Fruit fly (Drosophila melanogaster) Kc167 (cell line): ENCODE data around the gene CG13287.

ENCODE experiments used
- Myc ChIP-seq: fragments of >200 bp; optimal IDR thresholded peaks from 2 replicates; lab custom pipeline; 2017; ENCODE audit warnings: missing external identifiers
- Sin3A ChIP-seq: fragments of >200 bp; optimal IDR thresholded peaks from 2 replicates; lab custom pipeline; 2018; ENCODE audit warnings: missing external identifiers
- h ChIP-seq: fragments of >200 bp; optimal IDR thresholded peaks from 3 replicates; lab custom pipeline; 2018; ENCODE audit warnings: missing external identifiers
- insv ChIP-seq: fragments of >200 bp; optimal IDR thresholded peaks from 3 replicates; lab custom pipeline; 2018; ENCODE audit warnings: missing external identifiers
- psq ChIP-seq: fragments of >200 bp; optimal IDR thresholded peaks from 2 replicates; lab custom pipeline; 2017; ENCODE audit warnings: missing external identifiers
- ttk ChIP-seq: sonication (Bioruptor generic); optimal IDR thresholded peaks from 2 replicates; lab custom pipeline; 2017; ENCODE audit warnings: missing external identifiers

The CG13287 gene

DNA sequence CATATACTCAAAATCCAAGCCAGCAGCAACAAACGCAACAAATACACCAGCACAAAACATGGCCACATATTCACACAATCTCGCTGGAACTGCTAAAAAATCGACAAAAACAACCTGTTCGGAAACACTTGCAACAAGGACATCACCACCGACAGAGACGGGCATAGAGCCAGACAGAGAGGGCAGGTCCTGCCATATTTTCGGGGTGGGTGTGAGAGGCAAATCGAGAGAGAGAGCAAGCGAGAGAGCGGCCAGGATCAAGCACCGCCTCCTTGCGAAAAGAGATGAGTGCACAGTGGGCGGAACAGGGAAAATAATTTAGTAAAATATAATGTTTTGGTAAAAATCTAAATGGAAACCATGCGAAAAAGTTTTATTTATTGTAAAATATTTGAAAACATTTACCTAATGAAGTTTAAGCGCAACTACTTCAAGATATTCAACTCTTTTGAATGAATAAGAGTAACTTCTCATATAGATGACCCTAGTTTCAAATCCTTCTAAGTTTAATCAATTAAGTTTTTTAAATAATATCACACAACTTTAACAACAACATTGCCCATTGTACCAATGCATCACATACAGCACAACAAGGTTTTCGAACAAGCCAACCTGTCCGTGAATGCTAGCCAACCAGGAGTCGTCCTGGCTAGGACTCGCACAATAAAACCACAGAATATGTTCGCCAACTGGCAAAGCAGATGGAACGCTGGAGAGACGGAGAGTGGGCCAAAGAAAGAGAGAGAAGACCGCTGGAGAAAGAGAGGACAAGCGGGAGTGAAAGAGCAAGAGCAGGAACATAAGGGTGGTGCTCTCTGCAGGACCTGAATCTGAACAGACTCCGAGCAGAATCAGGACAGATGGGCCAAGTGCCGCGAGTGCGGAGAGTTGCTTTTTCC, 545 bp upstream of the CG13287 start:
- no peak for TF ChIP-seq Myc (lab: Kevin White, UChicago)
- TF ChIP-seq Sin3A (lab: Kevin White, UChicago), result no peak
- TF ChIP-seq insv (lab: Kevin White, UChicago), result no peak
- TF ChIP-seq psq, result no peak
- no peak for TF ChIP-seq ttk
- no peak for TF ChIP-seq h (lab: Kevin White, UChicago)

dm6 chr3L:5884735-5885134, 2.6 kb downstream of the CG13287 start:
- TF ChIP-seq h (lab: Kevin White, UChicago) (no peak), Sin3A (lab: Kevin White, UChicago) (no peak), psq (no peak), insv (lab: Kevin White, UChicago) (no peak), Myc (lab: Kevin White, UChicago) (no peak), ttk (no peak)

dm6 chr3L:5891114-5891513, 9.0 kb downstream of the CG13287 start:
- no peak for TF ChIP-seq ttk
- no peak for TF ChIP-seq Myc (lab: Kevin White, UChicago)
- no peak for TF ChIP-seq insv (lab: Kevin White, UChicago)
- no peak for TF ChIP-seq h (lab: Kevin White, UChicago)
- TF ChIP-seq Sin3A (lab: Kevin White, UChicago), result no peak
- no peak for TF ChIP-seq psq

dm6 chr3L:5891812-5892211, 9.7 kb downstream of the CG13287 start:
- TF ChIP-seq Myc (lab: Kevin White, UChicago) (no peak), Sin3A (lab: Kevin White, UChicago) (no peak), ttk (no peak), insv (lab: Kevin White, UChicago) (no peak), psq (no peak), h (lab: Kevin White, UChicago) (no peak)

- TF ChIP-seq h (lab: Kevin White, UChicago), result no peak
- no peak for TF ChIP-seq psq
- no peak for TF ChIP-seq Myc (lab: Kevin White, UChicago)
- no peak for TF ChIP-seq insv (lab: Kevin White, UChicago)
- no peak for TF ChIP-seq Sin3A (lab: Kevin White, UChicago)
- no peak for TF ChIP-seq ttk
Measured at dm6 chr3L:5893063-5893462, 11.0 kb downstream of the CG13287 start.

DNA sequence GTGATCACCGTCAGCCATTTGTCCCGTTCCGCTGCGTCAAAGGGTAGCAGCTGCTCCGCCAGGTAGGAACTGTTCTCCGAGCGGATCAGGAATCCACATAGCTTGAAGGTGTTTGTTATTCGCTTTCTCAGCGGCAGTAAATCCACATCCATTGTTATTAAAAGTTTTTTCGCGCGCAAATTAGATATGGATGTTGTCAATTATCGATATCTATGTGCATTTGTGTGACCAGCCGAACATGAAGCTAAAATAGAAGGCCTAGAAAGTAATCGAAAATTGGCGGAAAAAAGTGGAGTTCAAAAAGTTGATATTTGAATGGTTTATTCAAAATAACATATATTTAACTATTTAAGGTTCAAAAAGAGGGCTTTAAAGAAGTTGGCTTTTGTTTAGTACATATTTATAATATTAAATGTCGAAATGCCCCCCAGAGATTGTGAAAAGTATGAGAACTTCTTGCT, 15.2 kb downstream of the CG13287 start, which contains the start of the genes PolE2 and CG5592:
Gene PolE2 (minus strand): TSS at position 208 of the 461 bp plus-strand sequence.
Gene CG5592 (plus strand): TSS at position 411 of the 461 bp plus-strand sequence.
- no peak for TF ChIP-seq psq
- TF ChIP-seq Myc (lab: Kevin White, UChicago), result no peak
- TF ChIP-seq Sin3A (lab: Kevin White, UChicago), result no peak
- TF ChIP-seq ttk, result no peak
- TF ChIP-seq insv (lab: Kevin White, UChicago), result no peak
- TF ChIP-seq h (lab: Kevin White, UChicago), result no peak

DNA sequence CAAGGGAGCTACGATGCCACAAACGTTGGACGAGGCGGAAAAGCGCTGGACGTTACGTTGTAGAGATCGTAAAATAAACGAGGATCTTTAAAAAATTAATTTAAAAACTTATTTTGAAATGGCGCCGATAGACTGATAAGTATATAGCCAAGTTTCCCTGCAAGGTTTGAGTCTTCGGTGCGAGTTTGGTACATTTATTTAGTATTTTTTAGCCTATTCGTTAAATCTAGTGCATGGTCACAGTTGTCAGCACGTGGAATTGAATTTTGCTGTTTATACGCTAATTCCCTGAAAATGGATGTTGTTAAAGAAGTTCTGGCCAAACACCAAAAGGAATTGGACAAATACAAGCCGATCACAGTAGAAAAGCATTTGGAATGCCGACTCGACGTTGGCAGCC, 17.2 kb downstream of the CG13287 start, which contains the start of gene CG32409:
Gene CG32409 (plus strand): TSS at position 224 of the 400 bp plus-strand sequence.
- TF ChIP-seq ttk (no peak), insv (lab: Kevin White, UChicago) (no peak), Sin3A (lab: Kevin White, UChicago) (no peak), Myc (lab: Kevin White, UChicago) (no peak)

DNA sequence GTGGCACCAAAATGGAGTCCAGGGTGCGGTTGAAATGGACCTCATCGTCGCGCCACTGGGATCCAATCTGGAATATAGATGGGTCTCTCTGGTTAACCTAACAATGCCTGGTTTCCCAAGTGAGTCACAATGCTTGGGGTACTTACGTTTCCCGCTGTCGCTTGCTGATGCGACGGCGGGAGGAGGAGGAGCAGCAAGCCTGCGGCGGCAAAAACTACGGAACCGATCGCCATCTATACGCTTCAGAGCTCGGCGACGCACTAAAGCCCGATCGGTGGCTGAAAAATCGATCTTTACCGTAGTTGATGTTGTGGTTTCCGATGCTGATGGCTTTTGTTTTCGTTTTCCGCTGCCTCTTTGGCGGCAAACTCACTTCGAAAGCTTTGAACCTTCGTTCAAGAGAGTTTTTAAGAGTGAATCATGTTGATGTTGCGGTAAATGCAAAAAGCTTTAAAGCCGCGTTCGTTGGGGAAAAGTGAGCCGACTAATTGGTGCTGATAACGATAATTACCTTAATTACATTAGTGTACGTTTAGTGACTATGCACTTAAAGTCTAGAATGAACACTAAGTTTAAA, 20.2 kb downstream of the CG13287 start, which contains the start of gene QC:
Gene QC (minus strand): TSS at position 268 of the 577 bp plus-strand sequence.
- TF ChIP-seq Myc (lab: Kevin White, UChicago), result no peak

dm6 chr3L:5903955-5904354, 21.9 kb downstream of the CG13287 start, which contains the start of gene CG32413:
TSS of gene CG32413 (minus strand) at chr3L:5904055.
- TF ChIP-seq Sin3A (lab: Kevin White, UChicago), result no peak
- no peak for TF ChIP-seq psq
- no peak for TF ChIP-seq insv (lab: Kevin White, UChicago)
- no peak for TF ChIP-seq ttk
- no peak for TF ChIP-seq Myc (lab: Kevin White, UChicago)
- TF ChIP-seq h (lab: Kevin White, UChicago), result no peak

- TF ChIP-seq psq (no peak), ttk (no peak), Myc (lab: Kevin White, UChicago) (no peak)
Measured at dm6 chr3L:5906599-5906998, 24.5 kb downstream of the CG13287 start, which contains the start of gene CG10486. TSS of gene CG10486 (minus strand) at chr3L:5906699.

DNA sequence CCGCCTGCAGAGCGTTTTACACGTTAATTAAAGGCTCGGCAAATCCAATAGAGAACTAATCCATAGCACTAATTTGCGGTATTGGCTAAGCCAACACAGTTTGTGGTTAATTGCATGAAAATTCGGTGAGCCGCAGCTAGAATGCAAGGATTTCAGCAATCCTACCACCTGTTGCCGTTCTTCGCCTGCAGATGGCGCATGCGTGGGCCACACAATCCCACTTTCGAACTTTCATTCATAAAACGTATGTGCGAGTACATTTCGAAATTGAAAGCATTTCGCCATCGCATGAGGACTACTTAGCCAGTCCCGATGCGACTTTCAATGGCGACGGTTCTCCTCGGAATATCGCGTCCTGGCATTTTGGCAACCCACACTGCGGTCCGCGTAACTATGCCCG, 25.0 kb downstream of the CG13287 start, which contains the start of gene CG13288:
Gene CG13288 (plus strand): TSS at position 305 of the 400 bp plus-strand sequence.
- TF ChIP-seq Myc (lab: Kevin White, UChicago), result no peak
- TF ChIP-seq Sin3A (lab: Kevin White, UChicago), result no peak
- TF ChIP-seq insv (lab: Kevin White, UChicago), result no peak
- TF ChIP-seq psq, result no peak
- no peak for TF ChIP-seq ttk
- no peak for TF ChIP-seq h (lab: Kevin White, UChicago)

dm6 chr3L:5920778-5921177, 38.7 kb downstream of the CG13287 start:
- no peak for TF ChIP-seq h (lab: Kevin White, UChicago)
- no peak for TF ChIP-seq Sin3A (lab: Kevin White, UChicago)
- no peak for TF ChIP-seq ttk
- TF ChIP-seq insv (lab: Kevin White, UChicago), result no peak
- no peak for TF ChIP-seq Myc (lab: Kevin White, UChicago)
- no peak for TF ChIP-seq psq
